Fruit fly (Drosophila melanogaster) whole organism, embryonic: ENCODE data around the gene Atat.

Experiments used
- Atf6 ChIP-seq: fragments of 200-800 bp; sonication (Bioruptor generic); IDR thresholded peaks from 2 replicates; pipeline ENCODE4 v1.3.6; 2022; ENCODE audit warnings: missing biosample characterization, missing genetic modification characterization
- BEAF-32 ChIP-seq: fragments of 200-800 bp; sonication (Bioruptor generic); optimal IDR thresholded peaks from 3 replicates; lab custom pipeline; 2017; ENCODE audit warnings: missing biosample characterization, missing genetic modification characterization, mild to moderate bottlenecking, moderate library complexity, missing genetic modification reagents
- BtbVII ChIP-seq: fragments of 200-800 bp; sonication (Bioruptor generic); optimal IDR thresholded peaks from 3 replicates; lab custom pipeline; 2017; ENCODE audit warnings: missing biosample characterization, mild to moderate bottlenecking, missing genetic modification characterization
- CG10431 ChIP-seq: fragments of 200-800 bp; sonication (Bioruptor generic); optimal IDR thresholded peaks from 3 replicates; lab custom pipeline; 2018; ENCODE audit warnings: missing biosample characterization, mild to moderate bottlenecking, missing genetic modification characterization
- CG11085 ChIP-seq: fragments of 200-800 bp; sonication (Bioruptor generic); IDR thresholded peaks from 2 replicates; pipeline ENCODE4 v1.3.6; 2022; ENCODE audit warnings: missing biosample characterization, missing genetic modification characterization
- CG11696 ChIP-seq: fragments of 200-800 bp; sonication (Bioruptor generic); IDR thresholded peaks from 2 replicates; pipeline ENCODE4 v1.3.6; 2022; ENCODE audit warnings: missing biosample characterization, missing genetic modification characterization
- CG12155 ChIP-seq: fragments of 200-800 bp; sonication (Bioruptor generic); optimal IDR thresholded peaks from 3 replicates; lab custom pipeline; 2016; ENCODE audit warnings: missing biosample characterization, missing genetic modification characterization
- CG12236 ChIP-seq: fragments of 200-800 bp; sonication (Bioruptor generic); optimal IDR thresholded peaks from 2 replicates; lab custom pipeline; 2016; ENCODE audit warnings: missing biosample characterization, missing genetic modification characterization
- CG13624 ChIP-seq: fragments of 200-800 bp; sonication (Bioruptor generic); optimal IDR thresholded peaks from 2 replicates; lab custom pipeline; 2016; ENCODE audit warnings: missing biosample characterization, missing genetic modification characterization
- CG14050 ChIP-seq: fragments of 200-800 bp; sonication (Bioruptor generic); IDR thresholded peaks from 3 replicates; pipeline ENCODE4 v1.3.6; 2022; ENCODE audit warnings: missing biosample characterization, missing genetic modification characterization
- CG14441 ChIP-seq: fragments of 200-800 bp; sonication (Bioruptor generic); IDR thresholded peaks from 2 replicates; pipeline ENCODE4 v1.3.6; 2022; ENCODE audit warnings: missing biosample characterization, missing genetic modification characterization
- CG15479 ChIP-seq: fragments of 200-800 bp; sonication (Bioruptor generic); optimal IDR thresholded peaks from 3 replicates; lab custom pipeline; 2019; ENCODE audit warnings: missing biosample characterization, mild to moderate bottlenecking, missing genetic modification characterization, moderate library complexity
- CG15514 ChIP-seq: fragments of 200-800 bp; sonication (Bioruptor generic); optimal IDR thresholded peaks from 3 replicates; lab custom pipeline; 2017; ENCODE audit warnings: missing biosample characterization, missing genetic modification characterization, mild to moderate bottlenecking, moderate library complexity, missing genetic modification reagents
- CG16779 ChIP-seq: fragments of 200-800 bp; sonication (Bioruptor generic); IDR thresholded peaks from 2 replicates; pipeline ENCODE4 v1.3.6; 2022; ENCODE audit warnings: missing biosample characterization, missing genetic modification characterization
- CG17186 ChIP-seq: fragments of 200-800 bp; sonication (Bioruptor generic); optimal IDR thresholded peaks from 3 replicates; lab custom pipeline; 2017; ENCODE audit warnings: missing biosample characterization, missing genetic modification reagents, missing genetic modification characterization
- CG1792 ChIP-seq: fragments of 200-800 bp; sonication (Bioruptor generic); optimal IDR thresholded peaks from 2 replicates; lab custom pipeline; 2016; ENCODE audit warnings: missing biosample characterization, missing genetic modification characterization
- CG2199 ChIP-seq: fragments of 200-800 bp; sonication (Bioruptor generic); IDR thresholded peaks from 3 replicates; pipeline ENCODE4 v1.3.6; 2022; ENCODE audit warnings: missing biosample characterization, missing genetic modification characterization
- CG34422 ChIP-seq: fragments of 200-800 bp; sonication (Bioruptor generic); IDR thresholded peaks from 3 replicates; pipeline ENCODE4 v1.3.6; 2022; ENCODE audit warnings: missing biosample characterization, missing genetic modification characterization
- CG4360 ChIP-seq: fragments of 200-800 bp; sonication (Bioruptor generic); IDR thresholded peaks from 2 replicates; pipeline ENCODE4 v1.3.6; 2022; ENCODE audit warnings: missing biosample characterization, missing genetic modification characterization
- CG43689 ChIP-seq: fragments of 200-800 bp; sonication (Bioruptor generic); IDR thresholded peaks from 2 replicates; pipeline ENCODE4 v1.3.6; 2022; ENCODE audit warnings: missing biosample characterization, missing genetic modification characterization
- CG4730 ChIP-seq: fragments of 200-800 bp; sonication (Bioruptor generic); IDR thresholded peaks from 2 replicates; pipeline ENCODE4 v1.3.6; 2022; ENCODE audit warnings: missing biosample characterization, missing genetic modification characterization
- CG8765 ChIP-seq: fragments of 200-800 bp; sonication (Bioruptor generic); IDR thresholded peaks from 2 replicates; pipeline ENCODE4 v1.3.6; 2022; ENCODE audit warnings: missing biosample characterization, missing genetic modification characterization
- CG9817 ChIP-seq: fragments of 200-800 bp; sonication (Bioruptor generic); optimal IDR thresholded peaks from 2 replicates; lab custom pipeline; 2018; ENCODE audit warnings: missing biosample characterization, mild to moderate bottlenecking, missing genetic modification characterization, moderate library complexity
- D19B ChIP-seq: fragments of 200-800 bp; sonication (Bioruptor generic); optimal IDR thresholded peaks from 2 replicates; lab custom pipeline; 2017; ENCODE audit warnings: missing biosample characterization, mild to moderate bottlenecking, missing genetic modification characterization
- Deaf1 ChIP-seq: fragments of 200-800 bp; optimal IDR thresholded peaks from 3 replicates; lab custom pipeline; 2019; ENCODE audit warnings: missing biosample characterization, mild to moderate bottlenecking, missing genetic modification characterization, moderate library complexity
- Dip2 ChIP-seq: fragments of 200-800 bp; sonication (Bioruptor generic); IDR thresholded peaks from 2 replicates; pipeline ENCODE4 v1.3.6; 2022; ENCODE audit warnings: missing biosample characterization, missing genetic modification characterization
- Dip3 ChIP-seq: fragments of 200-800 bp; sonication (Bioruptor generic); optimal IDR thresholded peaks from 3 replicates; lab custom pipeline; 2016; ENCODE audit warnings: missing biosample characterization, missing genetic modification characterization
- Drgx ChIP-seq: fragments of 200-800 bp; sonication (Bioruptor generic); IDR thresholded peaks from 2 replicates; pipeline ENCODE4 v1.3.6; 2022; ENCODE audit warnings: missing biosample characterization, missing genetic modification characterization
- Hmx ChIP-seq: fragments of 200-800 bp; sonication (Bioruptor generic); optimal IDR thresholded peaks from 2 replicates; lab custom pipeline; 2016; ENCODE audit warnings: missing biosample characterization, missing genetic modification characterization
- NK7.1 ChIP-seq: fragments of 200-800 bp; sonication (Bioruptor generic); optimal IDR thresholded peaks from 3 replicates; lab custom pipeline; 2016; ENCODE audit warnings: missing biosample characterization, missing genetic modification characterization
- Optix ChIP-seq: fragments of 200-800 bp; sonication (Bioruptor generic); IDR thresholded peaks from 3 replicates; pipeline ENCODE4 v1.3.6; 2022; ENCODE audit warnings: missing biosample characterization, missing genetic modification characterization
- Ravus ChIP-seq: fragments of 200-800 bp; sonication (Bioruptor generic); IDR thresholded peaks from 2 replicates; pipeline ENCODE4 v1.3.6; 2022; ENCODE audit warnings: missing biosample characterization, missing genetic modification characterization
- Sox100B ChIP-seq: fragments of 200-800 bp; sonication (Bioruptor generic); optimal IDR thresholded peaks from 3 replicates; lab custom pipeline; 2018; ENCODE audit warnings: missing biosample characterization, mild to moderate bottlenecking, missing genetic modification characterization
- Sry-β ChIP-seq: fragments of 200-800 bp; sonication (Bioruptor generic); optimal IDR thresholded peaks from 2 replicates; lab custom pipeline; 2018; ENCODE audit warnings: missing biosample characterization, mild to moderate bottlenecking, missing genetic modification characterization, moderate library complexity
- TFAM ChIP-seq: fragments of 200-800 bp; sonication (Bioruptor generic); optimal IDR thresholded peaks from 2 replicates; lab custom pipeline; 2017; ENCODE audit warnings: missing biosample characterization, missing genetic modification characterization, inconsistent platforms
- Trl ChIP-seq, 3 experiments: fragments of >200 bp in 2 of 3; fragments of 200-800 bp in 1 of 3; sonication (Bioruptor generic) in 1 of 3; optimal IDR thresholded peaks; 2 replicates in 1 of 3; 3 replicates in 2 of 3; lab custom pipeline; 2016 to 2017; ENCODE audit warnings: missing biosample characterization in 1 of 3, missing genetic modification characterization in 1 of 3
- ac ChIP-seq: fragments of 200-800 bp; sonication (Bioruptor generic); optimal IDR thresholded peaks from 3 replicates; lab custom pipeline; 2017; ENCODE audit warnings: missing biosample characterization, mild to moderate bottlenecking, missing genetic modification characterization
- bcd ChIP-seq: fragments of 200-800 bp; sonication (Bioruptor generic); optimal IDR thresholded peaks from 2 replicates; lab custom pipeline; 2017; ENCODE audit warnings: missing biosample characterization, mild to moderate bottlenecking, missing genetic modification characterization
- chm ChIP-seq: fragments of 200-800 bp; sonication (Bioruptor generic); IDR thresholded peaks from 2 replicates; pipeline ENCODE4 v1.3.6; 2022; ENCODE audit warnings: missing biosample characterization, missing genetic modification characterization
- dysf ChIP-seq: fragments of 200-800 bp; sonication (Bioruptor generic); IDR thresholded peaks from 3 replicates; pipeline ENCODE4 v1.3.6; 2022; ENCODE audit warnings: missing biosample characterization, missing genetic modification characterization
- eyg ChIP-seq: fragments of 200-800 bp; sonication (Bioruptor generic); optimal IDR thresholded peaks from 3 replicates; lab custom pipeline; 2016; ENCODE audit warnings: missing biosample characterization, missing genetic modification characterization
- hkb ChIP-seq, 2 experiments: fragments of 200-800 bp in 1 of 2; fragments of >200 bp in 1 of 2; sonication (Bioruptor generic) in 1 of 2; IDR thresholded peaks in 1 of 2; optimal IDR thresholded peaks in 1 of 2; 2 replicates each; pipeline versions ENCODE4 v1.3.6 to Lab custom; 2017 to 2022; ENCODE audit warnings: missing biosample characterization in 1 of 2, missing genetic modification characterization in 1 of 2
- jing ChIP-seq: fragments of 200-800 bp; sonication (Bioruptor generic); optimal IDR thresholded peaks from 2 replicates; lab custom pipeline; 2018; ENCODE audit warnings: missing biosample characterization, mild to moderate bottlenecking, missing genetic modification characterization
- pita ChIP-seq: fragments of 200-800 bp; sonication (Bioruptor generic); optimal IDR thresholded peaks from 2 replicates; lab custom pipeline; 2017; ENCODE audit warnings: missing biosample characterization, mild to moderate bottlenecking, missing genetic modification characterization
- pum ChIP-seq: fragments of 200-800 bp; sonication (Bioruptor generic); optimal IDR thresholded peaks from 2 replicates; lab custom pipeline; 2016; ENCODE audit warnings: missing biosample characterization, missing genetic modification characterization
- row ChIP-seq: fragments of 200-800 bp; sonication (Bioruptor generic); IDR thresholded peaks from 3 replicates; pipeline ENCODE4 v1.3.6; 2022; ENCODE audit warnings: missing biosample characterization, missing genetic modification characterization
- shn ChIP-seq: fragments of 200-800 bp; sonication (Bioruptor generic); optimal IDR thresholded peaks from 3 replicates; lab custom pipeline; 2016; ENCODE audit warnings: missing biosample characterization, missing genetic modification characterization
- sqz ChIP-seq: fragments of 200-800 bp; sonication (Bioruptor generic); optimal IDR thresholded peaks from 3 replicates; lab custom pipeline; 2018; ENCODE audit warnings: missing biosample characterization, mild to moderate bottlenecking, missing genetic modification characterization
- wek ChIP-seq: fragments of 200-800 bp; sonication (Bioruptor generic); optimal IDR thresholded peaks from 3 replicates; lab custom pipeline; 2018; ENCODE audit warnings: missing biosample characterization, mild to moderate bottlenecking, missing genetic modification characterization, moderate library complexity
- zen2 ChIP-seq: fragments of 200-800 bp; sonication (Bioruptor generic); IDR thresholded peaks from 3 replicates; pipeline ENCODE4 v1.3.6; 2022; ENCODE audit warnings: missing biosample characterization, missing genetic modification characterization; ENCODE audit not compliant: partially characterized antibody

Atat gene

DNA sequence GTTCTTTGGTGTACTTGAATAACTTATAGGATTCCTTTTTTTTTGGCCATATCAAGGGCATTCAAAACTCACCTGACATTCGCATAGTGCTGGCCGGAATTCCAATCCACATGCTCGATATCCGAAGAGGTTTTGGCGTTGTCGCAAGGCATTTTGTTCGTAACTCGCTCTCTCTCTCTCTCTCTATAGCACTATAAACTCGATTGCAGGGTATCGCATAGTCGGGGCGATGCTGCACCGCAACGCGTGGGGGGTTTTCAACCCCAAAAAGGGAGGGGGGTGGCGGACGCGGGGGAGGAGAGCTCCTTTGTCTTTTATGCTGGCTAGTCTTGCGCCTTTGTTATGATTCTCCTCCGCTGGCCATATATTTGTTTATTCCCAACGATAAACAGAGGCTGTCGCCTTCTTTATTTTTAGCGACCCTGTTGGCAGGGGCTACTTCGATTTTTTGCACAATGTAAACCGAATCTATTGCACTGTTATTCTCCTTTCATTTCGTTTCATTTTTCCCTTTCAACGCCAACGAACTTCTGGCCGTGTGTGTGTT, 28.1 kb downstream of the Atat start (continued):
- 0 out of 3 replicates have a peak, but pooled peaks have one; percentile 15 for TF ChIP-seq CG34422 (GFP tag; lab: Robert Waterston, UW)
- peak; percentile 14 to 17 for TF ChIP-seq Trl (optimal IDR thresholded peaks at IDR 0.05; lab: Kevin White, UChicago)
- TF ChIP-seq Trl (GFP tag; optimal IDR thresholded peaks at IDR 0.05; lab: Kevin White, UChicago) = no peak
- no peak for TF ChIP-seq CG8765 (GFP tag; lab: Robert Waterston, UW)
- TF ChIP-seq Ravus = no peak
- no peak for TF ChIP-seq pum
- no peak for TF ChIP-seq Dip2 (GFP tag; lab: Robert Waterston, UW)
- no peak for TF ChIP-seq CG12155
- peak; percentile 90 for TF ChIP-seq D19B (GFP tag; lab: Kevin White, UChicago)
- TF ChIP-seq CG43689 = no peak
- TF ChIP-seq Dip3 (GFP tag; lab: Kevin White, UChicago) = no peak
- no peak for TF ChIP-seq CG4730
- TF ChIP-seq BtbVII = no peak
- TF ChIP-seq row (GFP tag; lab: Robert Waterston, UW) = peak; percentile 59
- no peak for TF ChIP-seq eyg
- no peak for TF ChIP-seq jing (GFP tag; lab: Kevin White, UChicago)
- TF ChIP-seq CG13624 (GFP tag; lab: Kevin White, UChicago) = no peak
- no peak for TF ChIP-seq shn (GFP tag; lab: Kevin White, UChicago)
- TF ChIP-seq CG4360 (GFP tag; lab: Robert Waterston, UW) = no peak
- TF ChIP-seq CG10431 = no peak
- TF ChIP-seq Sry-β (GFP tag; lab: Kevin White, UChicago) = no peak
- no peak for TF ChIP-seq CG9817 (tag; lab: Kevin White, UChicago)
- 0 out of 2 replicates have a peak, but pooled peaks have one; percentile 20 for TF ChIP-seq CG16779 (GFP tag; lab: Robert Waterston, UW)
- TF ChIP-seq Deaf1 = no peak
- TF ChIP-seq CG2199 (GFP tag; lab: Robert Waterston, UW) = 0 out of 3 replicates have a peak, but pooled peaks have one; percentile 45
- TF ChIP-seq pita (GFP tag; lab: Kevin White, UChicago) = no peak
- TF ChIP-seq CG15514 (GFP tag; lab: Kevin White, UChicago) = no peak
- no peak for TF ChIP-seq chm (GFP tag; lab: Robert Waterston, UW)
- TF ChIP-seq Sox100B (GFP tag; lab: Kevin White, UChicago) = no peak
- TF ChIP-seq dysf (GFP tag; lab: Robert Waterston, UW) = peak; percentile 40; the same call in 1 of the 3 replicates
- no peak for TF ChIP-seq BEAF-32 (GFP tag; lab: Kevin White, UChicago)
- TF ChIP-seq CG14441 (GFP tag; lab: Robert Waterston, UW) = 0 out of 2 replicates have a peak, but pooled peaks have one; percentile 8
- TF ChIP-seq Hmx (GFP tag; lab: Kevin White, UChicago) = no peak
- no peak for TF ChIP-seq CG11696
- TF ChIP-seq hkb (optimal IDR thresholded peaks at IDR 0.05; lab: Kevin White, UChicago) = no peak
- TF ChIP-seq hkb (GFP tag; IDR thresholded peaks at IDR 0.05; lab: Robert Waterston, UW) = no peak
- TF ChIP-seq CG17186 (GFP tag; lab: Kevin White, UChicago) = no peak
- no peak for TF ChIP-seq CG14050 (GFP tag; lab: Robert Waterston, UW)
- TF ChIP-seq bcd = peak; percentile 15
- TF ChIP-seq Drgx (GFP tag; lab: Robert Waterston, UW) = peak; percentile 42; the same call in 1 of the 2 replicates
- no peak for TF ChIP-seq CG15479
- TF ChIP-seq Optix (GFP tag; lab: Robert Waterston, UW) = no peak
- no peak for TF ChIP-seq wek (GFP tag; lab: Kevin White, UChicago)
- 0 out of 2 replicates have a peak, but pooled peaks have one; percentile 21 for TF ChIP-seq Atf6 (GFP tag; lab: Robert Waterston, UW)
- TF ChIP-seq CG12236 = no peak
- TF ChIP-seq CG11085 = no peak
- TF ChIP-seq zen2 (GFP tag; lab: Robert Waterston, UW) = no peak
- TF ChIP-seq sqz = no peak
- TF ChIP-seq ac (GFP tag; lab: Kevin White, UChicago) = no peak
- no peak for TF ChIP-seq NK7.1
- no peak for TF ChIP-seq TFAM (GFP tag; lab: Kevin White, UChicago)
- TF ChIP-seq CG1792 = no peak
